Fruit fly (Drosophila melanogaster) whole organism, embryonic: ENCODE results near the gene CG32073.

ENCODE experiments used
- Bgb ChIP-seq: fragments of 200-800 bp; sonication (Bioruptor generic); IDR thresholded peaks from 2 replicates; pipeline ENCODE4 v1.3.6; 2022; ENCODE audit warnings: missing biosample characterization, missing genetic modification characterization; ENCODE audit not compliant: partially characterized antibody
- CG1024 ChIP-seq: fragments of 200-800 bp; sonication (Bioruptor generic); IDR thresholded peaks from 2 replicates; pipeline ENCODE4 v1.3.6; 2022; ENCODE audit warnings: missing biosample characterization, missing genetic modification characterization
- CG10979 ChIP-seq: fragments of 200-800 bp; sonication (Bioruptor generic); optimal IDR thresholded peaks from 2 replicates; lab custom pipeline; 2018; ENCODE audit warnings: missing biosample characterization, mild to moderate bottlenecking, missing genetic modification characterization, moderate library complexity
- CG11695 ChIP-seq: fragments of 200-800 bp; sonication (Bioruptor generic); IDR thresholded peaks from 3 replicates; pipeline ENCODE4 v1.3.6; 2022; ENCODE audit warnings: missing biosample characterization, missing genetic modification characterization
- CG11696 ChIP-seq: fragments of 200-800 bp; sonication (Bioruptor generic); IDR thresholded peaks from 2 replicates; pipeline ENCODE4 v1.3.6; 2022; ENCODE audit warnings: missing biosample characterization, missing genetic modification characterization
- CG12391 ChIP-seq: fragments of 200-800 bp; sonication (Bioruptor generic); optimal IDR thresholded peaks from 3 replicates; lab custom pipeline; 2018; ENCODE audit warnings: missing biosample characterization, mild to moderate bottlenecking, missing genetic modification characterization, moderate library complexity
- CG15011 ChIP-seq: fragments of 200-800 bp; sonication (Bioruptor generic); optimal IDR thresholded peaks from 3 replicates; lab custom pipeline; 2018; ENCODE audit warnings: missing biosample characterization, mild to moderate bottlenecking, missing genetic modification characterization
- CG15514 ChIP-seq: fragments of 200-800 bp; sonication (Bioruptor generic); optimal IDR thresholded peaks from 3 replicates; lab custom pipeline; 2017; ENCODE audit warnings: missing biosample characterization, missing genetic modification characterization, mild to moderate bottlenecking, moderate library complexity, missing genetic modification reagents
- CG17361 ChIP-seq: fragments of 200-800 bp; sonication (Bioruptor generic); IDR thresholded peaks from 3 replicates; pipeline ENCODE4 v1.3.6; 2022; ENCODE audit warnings: missing biosample characterization, missing genetic modification characterization
- CG3163 ChIP-seq: fragments of 200-800 bp; sonication (Bioruptor generic); optimal IDR thresholded peaks from 3 replicates; lab custom pipeline; 2016; ENCODE audit warnings: missing biosample characterization, missing genetic modification characterization
- CG33557 ChIP-seq: fragments of 200-800 bp; sonication (Bioruptor generic); optimal IDR thresholded peaks from 2 replicates; lab custom pipeline; 2019; ENCODE audit warnings: missing biosample characterization, mild to moderate bottlenecking, missing genetic modification characterization, moderate library complexity
- CG34422 ChIP-seq: fragments of 200-800 bp; sonication (Bioruptor generic); IDR thresholded peaks from 3 replicates; pipeline ENCODE4 v1.3.6; 2022; ENCODE audit warnings: missing biosample characterization, missing genetic modification characterization
- CG3838 ChIP-seq: fragments of 200-800 bp; sonication (Bioruptor generic); optimal IDR thresholded peaks from 3 replicates; lab custom pipeline; 2016; ENCODE audit warnings: missing biosample characterization, missing genetic modification characterization
- CG6272 ChIP-seq: fragments of 200-800 bp; sonication (Bioruptor generic); IDR thresholded peaks from 2 replicates; pipeline ENCODE4 v1.3.6; 2022; ENCODE audit warnings: missing biosample characterization, missing genetic modification characterization
- CG7357 ChIP-seq: fragments of 200-800 bp; sonication (Bioruptor generic); IDR thresholded peaks from 3 replicates; pipeline ENCODE4 v1.3.6; 2022; ENCODE audit warnings: missing biosample characterization, missing genetic modification characterization
- CG7839 ChIP-seq: fragments of 200-800 bp; sonication (Bioruptor generic); optimal IDR thresholded peaks from 3 replicates; lab custom pipeline; 2018; ENCODE audit warnings: missing biosample characterization, mild to moderate bottlenecking, missing genetic modification characterization, moderate library complexity
- CG8924 ChIP-seq: fragments of 200-800 bp; optimal IDR thresholded peaks from 3 replicates; lab custom pipeline; 2019; ENCODE audit warnings: missing biosample characterization, mild to moderate bottlenecking, missing genetic modification characterization, moderate library complexity
- CG9727 ChIP-seq: fragments of 200-800 bp; sonication (Bioruptor generic); optimal IDR thresholded peaks from 3 replicates; lab custom pipeline; 2017; ENCODE audit warnings: missing biosample characterization, mild to moderate bottlenecking, missing genetic modification characterization
- CrebB ChIP-seq: fragments of 200-800 bp; sonication (Bioruptor generic); optimal IDR thresholded peaks from 3 replicates; lab custom pipeline; 2018; ENCODE audit warnings: missing biosample characterization, mild to moderate bottlenecking, missing genetic modification characterization
- Dek ChIP-seq: fragments of 200-800 bp; sonication (Bioruptor generic); optimal IDR thresholded peaks from 3 replicates; lab custom pipeline; 2019; ENCODE audit warnings: missing biosample characterization, mild to moderate bottlenecking, missing genetic modification characterization, moderate library complexity
- Dp ChIP-seq: fragments of 200-800 bp; sonication (Bioruptor generic); optimal IDR thresholded peaks from 2 replicates; lab custom pipeline; 2018; ENCODE audit warnings: missing biosample characterization, mild to moderate bottlenecking, missing genetic modification characterization, moderate library complexity
- Fer1 ChIP-seq: fragments of 200-800 bp; sonication (Bioruptor generic); optimal IDR thresholded peaks from 2 replicates; lab custom pipeline; 2017; ENCODE audit warnings: missing biosample characterization, mild to moderate bottlenecking, missing genetic modification characterization
- Hand ChIP-seq: fragments of 200-800 bp; sonication (Bioruptor generic); optimal IDR thresholded peaks from 2 replicates; lab custom pipeline; 2017; ENCODE audit warnings: mild to moderate bottlenecking, missing biosample characterization, missing genetic modification reagents, missing genetic modification characterization
- HmgZ ChIP-seq: fragments of 200-800 bp; sonication (Bioruptor generic); optimal IDR thresholded peaks from 2 replicates; lab custom pipeline; 2018; ENCODE audit warnings: missing biosample characterization, mild to moderate bottlenecking, missing genetic modification characterization
- Jarid2 ChIP-seq: fragments of 200-800 bp; sonication (Bioruptor generic); optimal IDR thresholded peaks from 3 replicates; lab custom pipeline; 2017; ENCODE audit warnings: mild to moderate bottlenecking, missing biosample characterization, missing genetic modification reagents, missing genetic modification characterization
- Mad ChIP-seq: fragments of 200-800 bp; sonication (Bioruptor generic); optimal IDR thresholded peaks from 2 replicates; lab custom pipeline; 2016; ENCODE audit warnings: missing biosample characterization, missing genetic modification characterization
- Mes4 ChIP-seq: fragments of 200-800 bp; sonication (Bioruptor generic); optimal IDR thresholded peaks from 2 replicates; lab custom pipeline; 2016; ENCODE audit warnings: missing biosample characterization, missing genetic modification characterization
- Poxn ChIP-seq: fragments of 200-800 bp; sonication (Bioruptor generic); IDR thresholded peaks from 2 replicates; pipeline ENCODE4 v1.3.6; 2022; ENCODE audit warnings: missing biosample characterization, missing genetic modification characterization
- Sry-β ChIP-seq: fragments of 200-800 bp; sonication (Bioruptor generic); optimal IDR thresholded peaks from 2 replicates; lab custom pipeline; 2018; ENCODE audit warnings: missing biosample characterization, mild to moderate bottlenecking, missing genetic modification characterization, moderate library complexity
- Xrp1 ChIP-seq: fragments of 200-800 bp; sonication (Bioruptor generic); IDR thresholded peaks from 2 replicates; pipeline ENCODE4 v1.3.6; 2022; ENCODE audit warnings: missing biosample characterization, missing genetic modification characterization
- YL-1 ChIP-seq: fragments of 200-800 bp; sonication (Bioruptor generic); optimal IDR thresholded peaks from 3 replicates; lab custom pipeline; 2017; ENCODE audit warnings: missing biosample characterization, mild to moderate bottlenecking, missing genetic modification characterization
- bigmax ChIP-seq: fragments of 200-800 bp; sonication (Bioruptor generic); optimal IDR thresholded peaks from 2 replicates; lab custom pipeline; 2018; ENCODE audit warnings: missing biosample characterization, mild to moderate bottlenecking, missing genetic modification characterization
- ci ChIP-seq: fragments of 200-800 bp; sonication (Bioruptor generic); IDR thresholded peaks from 3 replicates; pipeline ENCODE4 v1.3.6; 2022; ENCODE audit warnings: missing biosample characterization, missing genetic modification characterization
- dan ChIP-seq: fragments of 200-800 bp; sonication (Bioruptor generic); IDR thresholded peaks from 2 replicates; pipeline ENCODE4 v1.3.6; 2022; ENCODE audit warnings: missing biosample characterization, missing genetic modification characterization
- dmrt11E ChIP-seq: fragments of 200-800 bp; sonication (Bioruptor generic); optimal IDR thresholded peaks from 3 replicates; lab custom pipeline; 2018; ENCODE audit warnings: missing biosample characterization, mild to moderate bottlenecking, missing genetic modification characterization, moderate library complexity
- esg ChIP-seq: fragments of 200-800 bp; sonication (Bioruptor generic); conservative IDR thresholded peaks from 2 replicates; pipeline ENCODE4 v1.3.6; 2022; ENCODE audit warnings: missing biosample characterization, missing genetic modification characterization
- luna ChIP-seq: fragments of 200-800 bp; sonication (Bioruptor generic); optimal IDR thresholded peaks from 2 replicates; lab custom pipeline; 2016; ENCODE audit warnings: missing biosample characterization, missing genetic modification characterization
- ranshi ChIP-seq: fragments of 200-800 bp; sonication (Bioruptor generic); IDR thresholded peaks from 2 replicates; pipeline ENCODE4 v1.3.6; 2022; ENCODE audit warnings: missing biosample characterization, missing genetic modification characterization
- salm ChIP-seq: fragments of 200-800 bp; sonication (Bioruptor generic); optimal IDR thresholded peaks from 2 replicates; lab custom pipeline; 2018; ENCODE audit warnings: missing biosample characterization, mild to moderate bottlenecking, missing genetic modification characterization
- sens ChIP-seq: fragments of 200-800 bp; sonication (Bioruptor generic); peaks from one replicate; lab custom pipeline; 2016; ENCODE audit warnings: missing biosample characterization, missing genetic modification characterization
- slbo ChIP-seq: fragments of 200-800 bp; sonication (Bioruptor generic); IDR thresholded peaks from 2 replicates; pipeline ENCODE4 v1.3.6; 2022; ENCODE audit warnings: missing biosample characterization, missing genetic modification characterization
- sqz ChIP-seq: fragments of 200-800 bp; sonication (Bioruptor generic); optimal IDR thresholded peaks from 3 replicates; lab custom pipeline; 2018; ENCODE audit warnings: missing biosample characterization, mild to moderate bottlenecking, missing genetic modification characterization
- tgo ChIP-seq: fragments of 200-800 bp; sonication (Bioruptor generic); IDR thresholded peaks from 3 replicates; pipeline ENCODE4 v1.3.6; 2022; ENCODE audit warnings: missing biosample characterization, missing genetic modification characterization
- tio ChIP-seq: fragments of 200-800 bp; sonication (Bioruptor generic); optimal IDR thresholded peaks from 2 replicates; lab custom pipeline; 2017; ENCODE audit warnings: missing biosample characterization, missing genetic modification characterization, inconsistent platforms
- vnd ChIP-seq: fragments of 200-800 bp; sonication (Bioruptor generic); IDR thresholded peaks from 3 replicates; pipeline ENCODE4 v1.3.6; 2022; ENCODE audit warnings: missing biosample characterization, missing genetic modification characterization; ENCODE audit not compliant: partially characterized antibody
- zfh1 ChIP-seq: fragments of 200-800 bp; sonication (Bioruptor generic); IDR thresholded peaks from 3 replicates; pipeline ENCODE4 v1.3.6; 2022; ENCODE audit warnings: missing biosample characterization, missing genetic modification characterization

CG32073 gene

dm6 chr3L:11109454-11109853 is 2.1 kb upstream of the CG32073 start, which contains the start of the genes CG34012 and emei (continued):
- peak; percentile 26 for TF ChIP-seq YL-1 (GFP tag; lab: Kevin White, UChicago)
- no peak for TF ChIP-seq sqz (GFP tag; lab: Kevin White, UChicago)
- no peak for TF ChIP-seq CG12391
- TF ChIP-seq sens (GFP tag; lab: Kevin White, UChicago): no peak
- TF ChIP-seq Fer1 (GFP tag; lab: Kevin White, UChicago): no peak
- no peak for TF ChIP-seq Xrp1
- no peak for TF ChIP-seq dmrt11E (tag; lab: Kevin White, UChicago)
- TF ChIP-seq CG9727 (GFP tag; lab: Kevin White, UChicago): no peak
- no peak for TF ChIP-seq ci
- TF ChIP-seq Mad (GFP tag; lab: Kevin White, UChicago): no peak
- TF ChIP-seq Poxn (GFP tag; lab: Robert Waterston, UW): no peak
- no peak for TF ChIP-seq Hand
- TF ChIP-seq CG7839 (tag; lab: Kevin White, UChicago): no peak
- no peak for TF ChIP-seq CG3163 (GFP tag; lab: Kevin White, UChicago)
- TF ChIP-seq CG11695: no peak
- no peak for TF ChIP-seq Jarid2 (GFP tag; lab: Kevin White, UChicago)
- no peak for TF ChIP-seq tio (GFP tag; lab: Kevin White, UChicago)
- TF ChIP-seq CG17361 (GFP tag; lab: Robert Waterston, UW): no peak
- no peak for TF ChIP-seq slbo (GFP tag; lab: Robert Waterston, UW)
- no peak for TF ChIP-seq CG1024 (GFP tag; lab: Robert Waterston, UW)
- TF ChIP-seq CG8924 (tag; lab: Kevin White, UChicago): no peak
- TF ChIP-seq CG33557 (GFP tag; lab: Kevin White, UChicago): no peak
- TF ChIP-seq Dek (tag; lab: Kevin White, UChicago): no peak
- TF ChIP-seq CG11696: no peak
- TF ChIP-seq CG34422: 0 out of 3 replicates have a peak, but pooled peaks have one; percentile 37
- no peak for TF ChIP-seq luna
- no peak for TF ChIP-seq esg (GFP tag; lab: Robert Waterston, UW)
- TF ChIP-seq vnd (GFP tag; lab: Robert Waterston, UW): no peak
- TF ChIP-seq tgo: no peak
- TF ChIP-seq Dp (GFP tag; lab: Kevin White, UChicago): peak; percentile 80
- TF ChIP-seq bigmax (GFP tag; lab: Kevin White, UChicago): peak; percentile 82
- no peak for TF ChIP-seq ranshi
- no peak for TF ChIP-seq salm
- no peak for TF ChIP-seq CG10979 (tag; lab: Kevin White, UChicago)
- no peak for TF ChIP-seq CG6272
- TF ChIP-seq CG15514 (GFP tag; lab: Kevin White, UChicago): peak; percentile 79
- no peak for TF ChIP-seq CG7357 (GFP tag; lab: Robert Waterston, UW)
- TF ChIP-seq Bgb (GFP tag; lab: Robert Waterston, UW): no peak
- TF ChIP-seq Mes4 (GFP tag; lab: Kevin White, UChicago): no peak
- TF ChIP-seq HmgZ: no peak
- no peak for TF ChIP-seq dan

- no peak for TF ChIP-seq zfh1 (GFP tag; lab: Robert Waterston, UW)
- TF ChIP-seq CrebB: no peak
- no peak for TF ChIP-seq CG3838
- no peak for TF ChIP-seq CG15011
- TF ChIP-seq Sry-β (GFP tag; lab: Kevin White, UChicago): no peak
Observed at dm6 chr3L:11107935-11108334, 553 bp upstream of the CG32073 start, which contains the start of gene CG12522. Gene CG12522 (plus strand): TSS chr3L:11108235.
